Fruit fly (Drosophila melanogaster) whole organism, wandering third instar larva: ENCODE data around the gene CG6126.

Source experiments
- Abd-B ChIP-seq: fragments of >200 bp; optimal IDR thresholded peaks from 2 replicates; lab custom pipeline; 2017; ENCODE audit warnings: missing biosample characterization, missing genetic modification characterization
- CG32264 ChIP-seq: fragments of 200-800 bp; sonication (Bioruptor generic); optimal IDR thresholded peaks from 2 replicates; lab custom pipeline; 2016; ENCODE audit warnings: missing biosample characterization, missing genetic modification characterization
- CG9705 ChIP-seq: fragments of 200-800 bp; sonication (Bioruptor generic); optimal IDR thresholded peaks from 2 replicates; lab custom pipeline; 2018; ENCODE audit warnings: missing biosample characterization, mild to moderate bottlenecking, missing genetic modification characterization
- CrebA ChIP-seq: fragments of 200-800 bp; sonication (Bioruptor generic); optimal IDR thresholded peaks from 2 replicates; lab custom pipeline; 2016; ENCODE audit warnings: missing biosample characterization, mild to moderate bottlenecking, missing genetic modification characterization, borderline replicate concordance
- Dfd ChIP-seq: fragments of >200 bp; optimal IDR thresholded peaks from 2 replicates; lab custom pipeline; 2017; ENCODE audit warnings: missing biosample characterization, missing genetic modification characterization
- Dif ChIP-seq: fragments of 200-275, 200-300 bp; sonication (Bioruptor generic); optimal IDR thresholded peaks from 2 replicates; lab custom pipeline; 2018; ENCODE audit warnings: missing biosample characterization, missing genetic modification characterization; ENCODE audit not compliant: partially characterized antibody
- GATAd ChIP-seq: sonication (Bioruptor generic); optimal IDR thresholded peaks from 2 replicates; lab custom pipeline; 2016; ENCODE audit warnings: missing biosample characterization, missing genetic modification characterization
- HLH106 ChIP-seq: fragments of 200-800 bp; optimal IDR thresholded peaks from 3 replicates; lab custom pipeline; 2019; ENCODE audit warnings: missing biosample characterization, mild to moderate bottlenecking, missing genetic modification characterization, moderate library complexity
- Hnf4 ChIP-seq: fragments of 200-800 bp; sonication (Bioruptor generic); optimal IDR thresholded peaks from 2 replicates; lab custom pipeline; 2016; ENCODE audit warnings: missing biosample characterization, mild to moderate bottlenecking, missing genetic modification characterization
- Hr78 ChIP-seq: fragments of >200 bp; optimal IDR thresholded peaks from 2 replicates; lab custom pipeline; 2017; ENCODE audit warnings: missing biosample characterization, missing genetic modification characterization
- Hr83 ChIP-seq: fragments of 200-300 bp; sonication (Bioruptor generic); optimal IDR thresholded peaks from 2 replicates; lab custom pipeline; 2016; ENCODE audit warnings: missing biosample characterization, mild to moderate bottlenecking, missing genetic modification characterization, moderate library complexity; ENCODE audit not compliant: poor library complexity, severe bottlenecking
- Jra ChIP-seq: sonication (Bioruptor generic); optimal IDR thresholded peaks from 2 replicates; lab custom pipeline; 2016; ENCODE audit warnings: missing biosample characterization, missing genetic modification characterization
- Mio ChIP-seq: sonication (Bioruptor generic); optimal IDR thresholded peaks from 2 replicates; lab custom pipeline; 2016; ENCODE audit warnings: missing biosample characterization, missing genetic modification characterization
- Myc ChIP-seq: fragments of >200 bp; optimal IDR thresholded peaks from 2 replicates; lab custom pipeline; 2017
- N ChIP-seq: fragments of >200 bp; optimal IDR thresholded peaks from 2 replicates; lab custom pipeline; 2018; ENCODE audit warnings: missing biosample characterization, missing external identifiers, missing genetic modification characterization
- OdsH ChIP-seq: fragments of 200-800 bp; sonication (Bioruptor generic); optimal IDR thresholded peaks from 2 replicates; lab custom pipeline; 2016; ENCODE audit warnings: missing biosample characterization, mild to moderate bottlenecking, missing genetic modification characterization
- Rel ChIP-seq, 2 experiments: fragments of 200-800 bp; sonication (Bioruptor generic) in 1 of 2; optimal IDR thresholded peaks; 2 replicates in 1 of 2; 3 replicates in 1 of 2; lab custom pipeline; 2016 to 2019; ENCODE audit warnings: mild to moderate bottlenecking in 2 of 2, missing biosample characterization in 2 of 2, missing genetic modification characterization in 2 of 2, moderate library complexity in 1 of 2
- Sp1 ChIP-seq: fragments of 200-800 bp; sonication (Bioruptor generic); optimal IDR thresholded peaks from 3 replicates; lab custom pipeline; 2019; ENCODE audit warnings: missing biosample characterization, mild to moderate bottlenecking, missing genetic modification characterization, moderate library complexity
- Vsx2 ChIP-seq: fragments of 200-300, 225-300 bp; sonication (Bioruptor generic); optimal IDR thresholded peaks from 2 replicates; lab custom pipeline; 2018; ENCODE audit warnings: missing biosample characterization, missing genetic modification characterization; ENCODE audit not compliant: partially characterized antibody
- br ChIP-seq: fragments of 200-800 bp; sonication (Bioruptor generic); optimal IDR thresholded peaks from 2 replicates; lab custom pipeline; 2016; ENCODE audit warnings: missing biosample characterization, missing genetic modification characterization
- brk ChIP-seq: fragments of 200-800 bp; sonication (Bioruptor generic); optimal IDR thresholded peaks from 2 replicates; lab custom pipeline; 2016; ENCODE audit warnings: missing biosample characterization, mild to moderate bottlenecking, missing genetic modification characterization
- dl ChIP-seq, 2 experiments: fragments of 175-275, 200-275 bp in 1 of 2; fragments of 200-275 bp in 1 of 2; sonication (Bioruptor generic); optimal IDR thresholded peaks; lab custom pipeline; 2018; ENCODE audit warnings: mild to moderate bottlenecking in 2 of 2, missing biosample characterization in 2 of 2, missing genetic modification characterization in 2 of 2, moderate library complexity in 2 of 2; ENCODE audit not compliant: partially characterized antibody in 2 of 2, insufficient read depth in 1 of 2
- dmrt93B ChIP-seq: fragments of 200-800 bp; sonication (Bioruptor generic); optimal IDR thresholded peaks from 2 replicates; lab custom pipeline; 2018; ENCODE audit warnings: missing biosample characterization, mild to moderate bottlenecking, missing genetic modification characterization
- dsf ChIP-seq: sonication (Bioruptor generic); optimal IDR thresholded peaks from 2 replicates; lab custom pipeline; 2016; ENCODE audit warnings: missing biosample characterization, missing genetic modification characterization, borderline replicate concordance
- ey ChIP-seq: fragments of 200-800 bp; sonication (Bioruptor generic); optimal IDR thresholded peaks from 2 replicates; lab custom pipeline; 2016; ENCODE audit warnings: missing biosample characterization, missing genetic modification characterization
- foxo ChIP-seq, 2 experiments: fragments of 200-800 bp; sonication (Bioruptor generic); optimal IDR thresholded peaks; 2 replicates in 1 of 2; 3 replicates in 1 of 2; lab custom pipeline; 2016 to 2017; ENCODE audit warnings: missing biosample characterization in 2 of 2, missing genetic modification characterization in 2 of 2
- fru ChIP-seq: fragments of 200-800 bp; sonication (Bioruptor generic); optimal IDR thresholded peaks from 3 replicates; lab custom pipeline; 2016; ENCODE audit warnings: missing biosample characterization, mild to moderate bottlenecking, missing genetic modification characterization
- h ChIP-seq: fragments of 200-800 bp; sonication (Bioruptor generic); optimal IDR thresholded peaks from 3 replicates; lab custom pipeline; 2016; ENCODE audit warnings: missing biosample characterization, mild to moderate bottlenecking, missing genetic modification characterization
- jim ChIP-seq: fragments of 175-275, 200-325 bp; sonication (Bioruptor generic); optimal IDR thresholded peaks from 2 replicates; lab custom pipeline; 2016; ENCODE audit warnings: missing biosample characterization, mild to moderate bottlenecking, missing genetic modification characterization
- lola ChIP-seq: fragments of >200 bp; optimal IDR thresholded peaks from 2 replicates; lab custom pipeline; 2017; ENCODE audit warnings: missing biosample characterization, missing genetic modification characterization
- pan ChIP-seq: fragments of >200 bp; optimal IDR thresholded peaks from 2 replicates; lab custom pipeline; 2017
- psq ChIP-seq: fragments of 200-800 bp; sonication (Bioruptor generic); optimal IDR thresholded peaks from 3 replicates; lab custom pipeline; 2017; ENCODE audit warnings: missing biosample characterization, mild to moderate bottlenecking, missing genetic modification characterization, moderate library complexity
- rgr ChIP-seq: fragments of 200-800 bp; sonication (Bioruptor generic); optimal IDR thresholded peaks from 3 replicates; lab custom pipeline; 2016; ENCODE audit warnings: missing biosample characterization, mild to moderate bottlenecking, missing genetic modification characterization
- sage ChIP-seq: fragments of 200-800 bp; sonication (Bioruptor generic); optimal IDR thresholded peaks from 2 replicates; lab custom pipeline; 2016; ENCODE audit warnings: missing biosample characterization, mild to moderate bottlenecking, missing genetic modification characterization
- sv ChIP-seq: fragments of 200-800 bp; sonication (Bioruptor generic); optimal IDR thresholded peaks from 3 replicates; lab custom pipeline; 2016; ENCODE audit warnings: missing biosample characterization, missing genetic modification characterization
- tai ChIP-seq: sonication (Bioruptor generic); optimal IDR thresholded peaks from 2 replicates; lab custom pipeline; 2016; ENCODE audit warnings: missing biosample characterization, missing genetic modification characterization
- usp ChIP-seq: fragments of >200 bp; optimal IDR thresholded peaks from 2 replicates; lab custom pipeline; 2017; ENCODE audit warnings: missing biosample characterization, missing genetic modification characterization
- woc ChIP-seq: sonication (Bioruptor generic); optimal IDR thresholded peaks from 2 replicates; lab custom pipeline; 2016; ENCODE audit warnings: missing biosample characterization, mild to moderate bottlenecking, missing genetic modification characterization

CG6126 gene

DNA sequence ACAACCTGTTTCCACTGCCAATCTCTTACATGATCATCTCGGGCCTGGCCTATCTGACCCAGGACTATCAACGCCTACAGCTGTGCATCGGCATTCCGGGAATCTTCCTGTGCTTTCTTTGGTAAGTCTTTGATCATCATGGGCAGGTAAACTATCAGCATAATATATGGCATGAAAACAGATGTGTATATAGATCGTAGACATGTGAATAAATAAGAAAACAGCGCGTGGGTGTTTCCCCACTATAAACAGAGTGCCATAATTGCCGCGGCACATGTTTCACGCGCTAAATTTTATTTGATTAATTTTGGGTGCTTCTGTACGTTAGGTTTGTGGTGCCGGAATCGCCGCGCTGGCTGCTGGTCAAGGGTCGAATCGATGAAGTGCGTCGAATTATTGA, 34.8 kb downstream of the CG6126 start:
- TF ChIP-seq usp (GFP tag; lab: Kevin White, UChicago) (no peak), lola (GFP tag; lab: Kevin White, UChicago) (no peak), Hnf4 (GFP tag; lab: Kevin White, UChicago) (no peak), jim (GFP tag; lab: Kevin White, UChicago) (no peak), Myc (lab: Kevin White, UChicago) (no peak), fru (GFP tag; lab: Kevin White, UChicago) (no peak), CG32264 (no peak), Hr78 (GFP tag; lab: Kevin White, UChicago) (no peak), sv (GFP tag; lab: Kevin White, UChicago) (no peak), woc (no peak), CG9705 (GFP tag; lab: Kevin White, UChicago) (no peak), brk (GFP tag; lab: Kevin White, UChicago) (no peak), Hr83 (no peak), GATAd (no peak), h (GFP tag; lab: Kevin White, UChicago) (no peak), Vsx2 (GFP tag; lab: Kevin White, UChicago) (no peak), dsf (GFP tag; lab: Kevin White, UChicago) (no peak), rgr (GFP tag; lab: Kevin White, UChicago) (no peak), br (GFP tag; lab: Kevin White, UChicago) (no peak)

DNA sequence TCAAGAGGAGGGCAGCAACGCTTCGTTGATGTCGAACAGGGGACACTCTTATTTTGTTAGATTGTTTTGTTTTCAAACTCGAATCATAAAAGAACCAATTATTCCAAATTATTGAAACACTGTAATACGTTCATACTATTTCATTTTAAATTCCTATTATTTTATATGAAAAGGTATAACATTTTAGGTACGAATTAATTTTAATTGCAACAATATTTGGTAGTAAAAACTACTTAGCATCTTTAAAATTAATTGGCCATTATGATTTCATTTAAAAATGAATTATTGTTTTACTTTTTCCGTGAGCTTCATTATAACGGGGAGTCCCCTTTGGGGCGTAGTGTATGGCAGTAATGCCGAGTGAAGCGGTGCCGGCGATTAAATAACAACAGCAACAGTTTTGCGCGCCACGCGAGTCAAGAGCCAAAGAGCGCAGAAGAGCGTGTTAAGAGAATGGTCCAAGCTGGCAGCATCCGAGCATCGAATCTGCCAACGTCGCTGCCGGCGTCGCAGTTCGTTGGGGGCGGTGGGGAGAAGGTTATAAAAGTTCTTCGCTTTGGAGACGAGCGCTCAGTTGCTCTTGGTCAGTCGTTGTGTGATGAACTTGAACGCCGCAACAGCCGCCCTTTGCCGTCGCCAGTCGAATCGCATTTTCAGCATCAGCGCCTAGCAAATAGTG, 45.2 kb downstream of the CG6126 start:
- peak; percentile 97 for TF ChIP-seq fru (GFP tag; lab: Kevin White, UChicago)
- TF ChIP-seq Rel (GFP tag; optimal IDR thresholded peaks at IDR 0.05; lab: Kevin White, UChicago): no peak
- peak; percentile 89 for TF ChIP-seq Rel (tag; optimal IDR thresholded peaks at IDR 0.05; lab: Kevin White, UChicago)
- TF ChIP-seq Hr83: no peak
- no peak for TF ChIP-seq Abd-B (GFP tag; lab: Kevin White, UChicago)
- TF ChIP-seq Myc (lab: Kevin White, UChicago): no peak
- peak; percentile 35 for TF ChIP-seq Dif (GFP tag; lab: Kevin White, UChicago)
- TF ChIP-seq tai (GFP tag; lab: Kevin White, UChicago): no peak
- no peak for TF ChIP-seq Hr78 (GFP tag; lab: Kevin White, UChicago)
- TF ChIP-seq sv (GFP tag; lab: Kevin White, UChicago): peak; percentile 33
- peak; percentile 42 for TF ChIP-seq br (GFP tag; lab: Kevin White, UChicago)
- no peak for TF ChIP-seq Hnf4 (GFP tag; lab: Kevin White, UChicago)
- TF ChIP-seq ey (GFP tag; lab: Kevin White, UChicago): peak; percentile 65
- no peak for TF ChIP-seq sage (GFP tag; lab: Kevin White, UChicago)
- peak; percentile 15 to 68 for TF ChIP-seq dl (GFP tag; optimal IDR thresholded peaks at IDR 0.05; lab: Kevin White, UChicago; ENCODE audit: insufficient read depth in 1 of 2, partially characterized antibody in 2 of 2)
- peak; percentile 51 for TF ChIP-seq rgr (GFP tag; lab: Kevin White, UChicago)
- TF ChIP-seq Dfd (GFP tag; lab: Kevin White, UChicago): no peak
- peak; percentile 65 for TF ChIP-seq Sp1 (GFP tag; lab: Kevin White, UChicago)
- TF ChIP-seq brk (GFP tag; lab: Kevin White, UChicago): no peak
- TF ChIP-seq dmrt93B (GFP tag; lab: Kevin White, UChicago): peak; percentile 33
- TF ChIP-seq CG9705 (GFP tag; lab: Kevin White, UChicago): no peak
- peak; percentile 79 for TF ChIP-seq OdsH (GFP tag; lab: Kevin White, UChicago)
- peak; percentile 62 for TF ChIP-seq woc
- TF ChIP-seq N (GFP tag; lab: Kevin White, UChicago): no peak
- TF ChIP-seq lola (GFP tag; lab: Kevin White, UChicago): no peak
- no peak for TF ChIP-seq dsf (GFP tag; lab: Kevin White, UChicago)
- TF ChIP-seq psq (GFP tag; lab: Kevin White, UChicago): peak; percentile 58
- no peak for TF ChIP-seq pan
- peak; percentile 61 for TF ChIP-seq HLH106 (tag; lab: Kevin White, UChicago)
- TF ChIP-seq CrebA (GFP tag; lab: Kevin White, UChicago): no peak
- peak in 1 of 2 experiments; percentile 67 for TF ChIP-seq foxo (GFP tag; optimal IDR thresholded peaks at IDR 0.05; lab: Kevin White, UChicago)
- peak; percentile 1 for TF ChIP-seq Vsx2 (GFP tag; lab: Kevin White, UChicago)
- no peak for TF ChIP-seq GATAd
- no peak for TF ChIP-seq Jra (GFP tag; lab: Kevin White, UChicago)
- TF ChIP-seq h (GFP tag; lab: Kevin White, UChicago): peak; percentile 73
- no peak for TF ChIP-seq usp (GFP tag; lab: Kevin White, UChicago)
- TF ChIP-seq Mio (GFP tag; lab: Kevin White, UChicago): no peak
- no peak for TF ChIP-seq CG32264
- TF ChIP-seq jim (GFP tag; lab: Kevin White, UChicago): no peak
